Worm (Caenorhabditis elegans): ENCODE data around the gene srsx-38.

DNA sequence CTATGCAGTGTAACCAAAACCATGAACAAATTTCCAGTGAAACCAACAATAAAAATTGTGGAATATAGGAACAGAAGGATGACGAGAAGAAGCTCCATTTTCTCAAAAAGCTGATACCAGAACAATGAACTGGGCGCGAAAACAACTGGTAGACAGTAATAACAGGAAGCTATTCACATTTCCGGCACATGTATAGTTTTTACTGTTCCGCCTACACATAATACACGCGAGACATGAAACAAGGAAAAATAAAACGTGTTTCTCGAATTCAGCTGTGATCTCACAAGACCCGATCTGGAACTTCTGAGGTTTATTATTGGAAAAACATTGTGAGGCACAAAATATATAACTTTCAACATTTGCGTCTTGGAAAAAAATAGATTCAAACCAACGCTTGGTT, 2.2 kb upstream of the srsx-38 start, which contains the start of gene srsx-36:
- TF ChIP-seq ets-4 (GFP tag; optimal IDR thresholded peaks at IDR 0.05), result no peak
- TF ChIP-seq T07F8.4 (tag; optimal IDR thresholded peaks at IDR 0.05), result no peak
- TF ChIP-seq F57A8.1 (GFP tag; optimal IDR thresholded peaks at IDR 0.05), result no peak
- TF ChIP-seq F55B11.4 (tag; optimal IDR thresholded peaks at IDR 0.05; ENCODE audit: borderline replicate concordance, insufficient read depth), result no peak
- TF ChIP-seq K11D2.4 (GFP tag; IDR thresholded peaks at IDR 0.05), result no peak
- TF ChIP-seq ceh-79 (tag; optimal IDR thresholded peaks at IDR 0.05), result no peak
- no peak for TF ChIP-seq Y79H2A.3 (GFP tag; conservative IDR thresholded peaks at IDR 0.05)
- no peak for TF ChIP-seq ztf-26 (tag; optimal IDR thresholded peaks at IDR 0.05)
- TF ChIP-seq ceh-40 (GFP tag; IDR thresholded peaks at IDR 0.05), result no peak
- TF ChIP-seq efl-1 (GFP tag; optimal IDR thresholded peaks at IDR 0.05), result no peak
- TF ChIP-seq C17E4.6 (GFP tag; IDR thresholded peaks at IDR 0.05), result no peak
- no peak for TF ChIP-seq pha-4 (tag; optimal IDR thresholded peaks at IDR 0.05)
